Worm (Caenorhabditis elegans) whole organism, late embryonic: Measurements from ENCODE around the gene T21E8.7.

Experiments used
- ama-1 ChIP-seq: fragments of 150-350 bp; optimal IDR thresholded peaks from 2 replicates; lab custom pipeline; 2014
- ceh-24 ChIP-seq: sonication (generic microtip); optimal IDR thresholded peaks from 2 replicates; lab custom pipeline; 2016; ENCODE audit warnings: mild to moderate bottlenecking, missing genetic modification characterization, missing compliant biosample characterization
- nfya-1 ChIP-seq: sonication (generic microtip); optimal IDR thresholded peaks from 2 replicates; lab custom pipeline; 2017; ENCODE audit warnings: missing genetic modification characterization, mild to moderate bottlenecking, missing compliant biosample characterization, antibody characterized with exemption, moderate library complexity
- ttx-3 ChIP-seq: sonication (generic microtip); optimal IDR thresholded peaks from 2 replicates; lab custom pipeline; 2016; ENCODE audit warnings: missing genetic modification reagents, missing genetic modification characterization, missing compliant biosample characterization
- unc-55 ChIP-seq: sonication (generic microtip); optimal IDR thresholded peaks from 2 replicates; lab custom pipeline; 2017; ENCODE audit warnings: missing biosample characterization, missing genetic modification reagents, missing genetic modification characterization
- unc-86 ChIP-seq: sonication (generic microtip); optimal IDR thresholded peaks from 2 replicates; lab custom pipeline; 2016; ENCODE audit warnings: missing genetic modification characterization, missing compliant biosample characterization

- no peak for TF ChIP-seq ttx-3 (tag; lab: Kevin White, UChicago)
- no peak for TF ChIP-seq unc-55
- TF ChIP-seq ama-1 (lab: Kevin White, UChicago) = no peak
- no peak for TF ChIP-seq ceh-24 (tag; lab: Kevin White, UChicago)
- no peak for TF ChIP-seq nfya-1 (tag; lab: Kevin White, UChicago)
- TF ChIP-seq unc-86 (tag; lab: Kevin White, UChicago) = no peak
Measured at ce11 chrX:10846898-10847297, 36.4 kb upstream of the T21E8.7 start.
